Worm (Caenorhabditis elegans) whole organism, early embryonic: Measurements from ENCODE around the gene C13F10.6.

ENCODE experiments used
- B0310.2 ChIP-seq: sonication (generic microtip); optimal IDR thresholded peaks from 2 replicates; lab custom pipeline; 2016; ENCODE audit warnings: mild to moderate bottlenecking, missing genetic modification characterization, missing compliant biosample characterization
- F13C5.2 ChIP-seq: sonication (generic microtip); optimal IDR thresholded peaks from 2 replicates; lab custom pipeline; 2017; ENCODE audit warnings: mild to moderate bottlenecking, missing genetic modification characterization, inconsistent platforms, missing compliant biosample characterization
- aly-1 ChIP-seq: sonication (generic microtip); optimal IDR thresholded peaks from 2 replicates; lab custom pipeline; 2016; ENCODE audit warnings: missing genetic modification characterization, missing compliant biosample characterization
- ama-1 ChIP-seq: fragments of 150-350 bp; optimal IDR thresholded peaks from 2 replicates; lab custom pipeline; 2014
- ceh-13 ChIP-seq: fragments of 200-800 bp; sonication (Bioruptor generic); optimal IDR thresholded peaks from 2 replicates; lab custom pipeline; 2018; ENCODE audit warnings: mild to moderate bottlenecking, missing genetic modification characterization, missing compliant biosample characterization
- ceh-36 ChIP-seq: sonication (generic microtip); optimal IDR thresholded peaks from 2 replicates; lab custom pipeline; 2016; ENCODE audit warnings: missing genetic modification characterization, inconsistent platforms, missing compliant biosample characterization
- ets-7 ChIP-seq: sonication (generic microtip); optimal IDR thresholded peaks from 2 replicates; lab custom pipeline; 2016; ENCODE audit warnings: missing genotype, missing genetic modification characterization, missing compliant biosample characterization
- flt-1 ChIP-seq: fragments of 200-800 bp; sonication (Bioruptor generic); IDR thresholded peaks from 2 replicates; pipeline ENCODE4 v1.3.6; 2022; ENCODE audit warnings: missing genetic modification characterization, missing compliant biosample characterization
- hmbx-1 ChIP-seq: sonication (generic microtip); optimal IDR thresholded peaks from 2 replicates; lab custom pipeline; 2016; ENCODE audit warnings: mild to moderate bottlenecking, missing genetic modification characterization, missing compliant biosample characterization
- hmg-4 ChIP-seq: fragments of 200-800 bp; sonication (Bioruptor generic); optimal IDR thresholded peaks from 2 replicates; lab custom pipeline; 2018; ENCODE audit warnings: mild to moderate bottlenecking, missing genetic modification characterization, missing compliant biosample characterization
- hnd-1 ChIP-seq: sonication (generic microtip); optimal IDR thresholded peaks from 2 replicates; lab custom pipeline; 2016; ENCODE audit warnings: missing genetic modification characterization, missing compliant biosample characterization
- pes-1 ChIP-seq: fragments of 200-800 bp; sonication (Bioruptor generic); IDR thresholded peaks from 2 replicates; pipeline ENCODE4 v1.3.6; 2022; ENCODE audit warnings: missing genetic modification reagents, missing genetic modification characterization, missing compliant biosample characterization
- scrt-1 ChIP-seq: fragments of 200-800 bp; sonication (Bioruptor generic); IDR thresholded peaks from 2 replicates; pipeline ENCODE4 v1.3.6; 2022; ENCODE audit warnings: missing genetic modification characterization, missing compliant biosample characterization
- sea-1 ChIP-seq: fragments of 200-800 bp; sonication (Bioruptor generic); conservative IDR thresholded peaks from 2 replicates; pipeline ENCODE4 v1.3.6; 2022; ENCODE audit warnings: missing genetic modification characterization, missing compliant biosample characterization
- tbx-11 ChIP-seq: fragments of 200-800 bp; sonication (Bioruptor generic); IDR thresholded peaks from 2 replicates; pipeline ENCODE4 v1.3.6; 2022; ENCODE audit warnings: missing genetic modification characterization, missing compliant biosample characterization
- tbx-37 ChIP-seq: fragments of 200-800 bp; sonication (Bioruptor generic); conservative IDR thresholded peaks from 2 replicates; pipeline ENCODE4 v1.3.6; 2022; ENCODE audit warnings: missing genetic modification reagents, missing genetic modification characterization, missing compliant biosample characterization
- tra-4 ChIP-seq: sonication (generic microtip); optimal IDR thresholded peaks from 2 replicates; lab custom pipeline; 2017; ENCODE audit warnings: missing genetic modification characterization, missing compliant biosample characterization

C13F10.6 gene

ce11 chrV:7224947-7225346 is 4.1 kb upstream of the C13F10.6 start, which contains the start of gene fkb-3:
fkb-3 (plus strand) TSS chrV:7225223.
- TF ChIP-seq B0310.2 (tag; lab: Kevin White, UChicago) (no peak), ceh-13 (GFP tag; lab: Kevin White, UChicago) (no peak), aly-1 (tag; lab: Kevin White, UChicago) (no peak), hmbx-1 (no peak), ama-1 (lab: Kevin White, UChicago) (no peak)

- no peak for TF ChIP-seq flt-1 (GFP tag; lab: Robert Waterston, UW)
- no peak for TF ChIP-seq ama-1 (lab: Kevin White, UChicago)
- no peak for TF ChIP-seq ceh-13 (GFP tag; lab: Kevin White, UChicago)
- no peak for TF ChIP-seq sea-1 (GFP tag; lab: Robert Waterston, UW)
- TF ChIP-seq scrt-1 (GFP tag; lab: Robert Waterston, UW) = no peak
- no peak for TF ChIP-seq hmbx-1
- no peak for TF ChIP-seq hnd-1 (tag; lab: Kevin White, UChicago)
- TF ChIP-seq ets-7 (tag; lab: Kevin White, UChicago) = no peak
- no peak for TF ChIP-seq tbx-37 (GFP tag; lab: Robert Waterston, UW)
- TF ChIP-seq aly-1 (tag; lab: Kevin White, UChicago) = no peak
- no peak for TF ChIP-seq ceh-36
- TF ChIP-seq tra-4 (tag; lab: Kevin White, UChicago) = no peak
- no peak for TF ChIP-seq hmg-4 (GFP tag; lab: Kevin White, UChicago)
- no peak for TF ChIP-seq pes-1 (GFP tag; lab: Robert Waterston, UW)
- TF ChIP-seq B0310.2 (tag; lab: Kevin White, UChicago) = no peak
- TF ChIP-seq F13C5.2 (tag; lab: Kevin White, UChicago) = no peak
- TF ChIP-seq tbx-11 (GFP tag; lab: Robert Waterston, UW) = no peak
These were observed 3.5 kb upstream of the C13F10.6 start for ce11 chrV:7224353-7224752.

ce11 chrV:7223941-7224340 is 3.1 kb upstream of the C13F10.6 start, which contains the start of gene C13F10.1:
C13F10.1 (plus strand) TSS chrV:7224078.
- TF ChIP-seq F13C5.2 (tag; lab: Kevin White, UChicago) (no peak), ceh-13 (GFP tag; lab: Kevin White, UChicago) (no peak), hmg-4 (GFP tag; lab: Kevin White, UChicago) (no peak), scrt-1 (GFP tag; lab: Robert Waterston, UW) (no peak), ama-1 (lab: Kevin White, UChicago) (no peak), flt-1 (GFP tag; lab: Robert Waterston, UW) (no peak), tra-4 (tag; lab: Kevin White, UChicago) (no peak), hmbx-1 (no peak), ets-7 (tag; lab: Kevin White, UChicago) (no peak), B0310.2 (tag; lab: Kevin White, UChicago) (no peak), tbx-11 (GFP tag; lab: Robert Waterston, UW) (no peak), sea-1 (GFP tag; lab: Robert Waterston, UW) (no peak), hnd-1 (tag; lab: Kevin White, UChicago) (no peak), pes-1 (GFP tag; lab: Robert Waterston, UW) (no peak), aly-1 (tag; lab: Kevin White, UChicago) (no peak), tbx-37 (GFP tag; lab: Robert Waterston, UW) (no peak), ceh-36 (no peak)

- TF ChIP-seq ets-7 (tag; lab: Kevin White, UChicago) (no peak), pes-1 (GFP tag; lab: Robert Waterston, UW) (no peak), flt-1 (GFP tag; lab: Robert Waterston, UW) (no peak), hnd-1 (tag; lab: Kevin White, UChicago) (no peak), tra-4 (tag; lab: Kevin White, UChicago) (no peak), ama-1 (lab: Kevin White, UChicago) (no peak), hmbx-1 (no peak), hmg-4 (GFP tag; lab: Kevin White, UChicago) (no peak), ceh-13 (GFP tag; lab: Kevin White, UChicago) (no peak), F13C5.2 (tag; lab: Kevin White, UChicago) (no peak), sea-1 (GFP tag; lab: Robert Waterston, UW) (no peak), ceh-36 (no peak), tbx-37 (GFP tag; lab: Robert Waterston, UW) (no peak), aly-1 (tag; lab: Kevin White, UChicago) (no peak), scrt-1 (GFP tag; lab: Robert Waterston, UW) (no peak), tbx-11 (GFP tag; lab: Robert Waterston, UW) (no peak), B0310.2 (tag; lab: Kevin White, UChicago) (no peak)
These were observed 2.3 kb upstream of the C13F10.6 start, which contains the start of gene C13F10.7 for ce11 chrV:7223152-7223551. C13F10.7 (minus strand) TSS chrV:7223252.

- TF ChIP-seq ama-1 (lab: Kevin White, UChicago) = no peak
These were observed 1.9 kb downstream of the C13F10.6 start, which contains the start of gene C13F10.5 for ce11 chrV:7218988-7219387. C13F10.5 (minus strand) TSS chrV:7219088.

ce11 chrV:7216016-7216415 is 4.8 kb downstream of the C13F10.6 start:
- no peak for TF ChIP-seq ceh-13 (GFP tag; lab: Kevin White, UChicago)
- TF ChIP-seq sea-1 (GFP tag; lab: Robert Waterston, UW) = no peak
- TF ChIP-seq flt-1 (GFP tag; lab: Robert Waterston, UW) = no peak
- TF ChIP-seq tbx-11 (GFP tag; lab: Robert Waterston, UW) = no peak
- TF ChIP-seq ama-1 (lab: Kevin White, UChicago) = no peak
- no peak for TF ChIP-seq hmg-4 (GFP tag; lab: Kevin White, UChicago)
- no peak for TF ChIP-seq tbx-37 (GFP tag; lab: Robert Waterston, UW)
- TF ChIP-seq hnd-1 (tag; lab: Kevin White, UChicago) = no peak
- no peak for TF ChIP-seq pes-1 (GFP tag; lab: Robert Waterston, UW)
- no peak for TF ChIP-seq F13C5.2 (tag; lab: Kevin White, UChicago)
- no peak for TF ChIP-seq aly-1 (tag; lab: Kevin White, UChicago)
- no peak for TF ChIP-seq tra-4 (tag; lab: Kevin White, UChicago)
- TF ChIP-seq B0310.2 (tag; lab: Kevin White, UChicago) = no peak
- no peak for TF ChIP-seq ets-7 (tag; lab: Kevin White, UChicago)
- no peak for TF ChIP-seq hmbx-1
- TF ChIP-seq ceh-36 = no peak
- no peak for TF ChIP-seq scrt-1 (GFP tag; lab: Robert Waterston, UW)
